Worm (Caenorhabditis elegans) whole organism, L2 larva: Measurements from ENCODE around the gene fbxa-104.

Source experiments
- C34F6.9 ChIP-seq: fragments of 150-350 bp; optimal IDR thresholded peaks from 2 replicates; lab custom pipeline; 2014; ENCODE audit warnings: missing biosample characterization, missing genetic modification characterization
- F13H6.1 ChIP-seq: sonication (generic microtip); optimal IDR thresholded peaks from 2 replicates; lab custom pipeline; 2016; ENCODE audit warnings: missing genetic modification characterization, missing compliant biosample characterization
- R02D3.7 ChIP-seq: fragments of 150-350 bp; optimal IDR thresholded peaks from 2 replicates; lab custom pipeline; 2014; ENCODE audit warnings: missing biosample characterization, missing genetic modification characterization
- Y55F3AM.14 ChIP-seq: fragments of 200-800 bp; sonication (Bioruptor generic); optimal IDR thresholded peaks from 2 replicates; lab custom pipeline; 2018; ENCODE audit warnings: mild to moderate bottlenecking, missing genetic modification characterization, missing compliant biosample characterization
- alr-1 ChIP-seq: fragments of 150-350 bp; optimal IDR thresholded peaks from 2 replicates; lab custom pipeline; 2014; ENCODE audit warnings: missing biosample characterization, missing genetic modification characterization
- ama-1 ChIP-seq: fragments of 150-350 bp; optimal IDR thresholded peaks from 2 replicates; lab custom pipeline; 2018; ENCODE audit warnings: inconsistent platforms
- blmp-1 ChIP-seq: sonication (generic microtip); optimal IDR thresholded peaks from 2 replicates; lab custom pipeline; 2017; ENCODE audit warnings: missing genetic modification characterization, mild to moderate bottlenecking, missing compliant biosample characterization, antibody characterized with exemption, moderate library complexity; ENCODE audit not compliant: insufficient read depth
- ceh-16 ChIP-seq: fragments of 150-350 bp; optimal IDR thresholded peaks from 2 replicates; lab custom pipeline; 2014; ENCODE audit warnings: missing biosample characterization, missing genetic modification characterization
- ceh-82 ChIP-seq: fragments of 150-350 bp; optimal IDR thresholded peaks from 2 replicates; lab custom pipeline; 2014; ENCODE audit warnings: missing biosample characterization, missing genetic modification characterization
- crh-2 ChIP-seq: sonication (generic microtip); optimal IDR thresholded peaks from 2 replicates; lab custom pipeline; 2017; ENCODE audit warnings: missing biosample characterization, missing genetic modification characterization
- dmd-4 ChIP-seq: sonication (generic microtip); optimal IDR thresholded peaks from 2 replicates; lab custom pipeline; 2017; ENCODE audit warnings: missing biosample characterization, missing genetic modification characterization
- egl-27 ChIP-seq: sonication (generic microtip); optimal IDR thresholded peaks from 3 replicates; lab custom pipeline; 2017; ENCODE audit warnings: missing biosample characterization, missing genetic modification reagents, missing genetic modification characterization
- fos-1 ChIP-seq: fragments of 150-350 bp; optimal IDR thresholded peaks from 2 replicates; lab custom pipeline; 2014; ENCODE audit warnings: missing biosample characterization, missing genetic modification characterization
- gmeb-1 ChIP-seq: fragments of 150-350 bp; optimal IDR thresholded peaks from 2 replicates; lab custom pipeline; 2014; ENCODE audit warnings: missing biosample characterization, missing genetic modification characterization
- lin-11 ChIP-seq: fragments of 150-350 bp; sonication (generic microtip); optimal IDR thresholded peaks from 2 replicates; lab custom pipeline; 2014; ENCODE audit warnings: missing biosample characterization, missing genetic modification characterization, inconsistent platforms, mixed read lengths
- lin-13 ChIP-seq: fragments of 150-350 bp; optimal IDR thresholded peaks from 2 replicates; lab custom pipeline; 2014; ENCODE audit warnings: missing biosample characterization, missing genetic modification reagents, missing genetic modification characterization
- lsy-2 ChIP-seq, 2 experiments: fragments of 150-350 bp in 1 of 2; sonication (generic microtip) in 1 of 2; optimal IDR thresholded peaks; 2 replicates each; lab custom pipeline; 2014 to 2017; ENCODE audit warnings: missing biosample characterization in 2 of 2, missing genetic modification characterization in 2 of 2
- mab-5 ChIP-seq: fragments of 150-350 bp; optimal IDR thresholded peaks from 2 replicates; lab custom pipeline; 2014; ENCODE audit warnings: missing biosample characterization, missing genetic modification characterization
- mbf-1 ChIP-seq: sonication (generic microtip); optimal IDR thresholded peaks from 2 replicates; lab custom pipeline; 2017; ENCODE audit warnings: missing biosample characterization, missing genetic modification characterization
- mdl-1 ChIP-seq, 2 experiments: fragments of 150-350 bp in 1 of 2; sonication (generic microtip) in 1 of 2; optimal IDR thresholded peaks; 2 replicates each; lab custom pipeline; 2017; ENCODE audit warnings: missing biosample characterization in 2 of 2, missing genetic modification characterization in 2 of 2
- nhr-10 ChIP-seq: sonication (generic microtip); optimal IDR thresholded peaks from 2 replicates; lab custom pipeline; 2017; ENCODE audit warnings: missing biosample characterization, missing genetic modification characterization
- nhr-11 ChIP-seq: fragments of 150-350 bp; optimal IDR thresholded peaks from 2 replicates; lab custom pipeline; 2014; ENCODE audit warnings: missing biosample characterization, missing genetic modification characterization
- nhr-12 ChIP-seq: fragments of 150-350 bp; optimal IDR thresholded peaks from 2 replicates; lab custom pipeline; 2014; ENCODE audit warnings: missing biosample characterization, missing genetic modification characterization
- nhr-129 ChIP-seq: fragments of 150-350 bp; optimal IDR thresholded peaks from 2 replicates; lab custom pipeline; 2014; ENCODE audit warnings: missing biosample characterization, missing genetic modification characterization
- nhr-21 ChIP-seq: fragments of 150-350 bp; optimal IDR thresholded peaks from 2 replicates; lab custom pipeline; 2014; ENCODE audit warnings: missing biosample characterization, missing genetic modification characterization
- nhr-25 ChIP-seq: fragments of 150-350 bp; sonication (generic microtip); optimal IDR thresholded peaks from 3 replicates; lab custom pipeline; 2014; ENCODE audit warnings: missing biosample characterization, missing genetic modification characterization
- peb-1 ChIP-seq: fragments of 150-350 bp; optimal IDR thresholded peaks from 2 replicates; lab custom pipeline; 2014; ENCODE audit warnings: missing biosample characterization, missing genetic modification characterization
- sem-4 ChIP-seq: fragments of 150-350 bp; optimal IDR thresholded peaks from 2 replicates; lab custom pipeline; 2014; ENCODE audit warnings: missing biosample characterization, missing genetic modification reagents, missing genetic modification characterization
- skn-1 ChIP-seq: sonication (generic microtip); optimal IDR thresholded peaks from 2 replicates; lab custom pipeline; 2017; ENCODE audit warnings: missing biosample characterization, missing genetic modification characterization
- sma-3 ChIP-seq: sonication (generic microtip); optimal IDR thresholded peaks from 2 replicates; lab custom pipeline; 2016; ENCODE audit warnings: missing genetic modification reagents, missing genetic modification characterization, missing compliant biosample characterization
- sma-9 ChIP-seq, 2 experiments: fragments of 150-350 bp in 1 of 2; sonication (generic microtip) in 1 of 2; optimal IDR thresholded peaks; 2 replicates each; lab custom pipeline; 2014 to 2016; ENCODE audit warnings: missing genetic modification characterization in 2 of 2, mild to moderate bottlenecking in 1 of 2, missing biosample characterization in 1 of 2, missing compliant biosample characterization in 1 of 2, missing genetic modification reagents in 1 of 2, moderate library complexity in 1 of 2
- snpc-4 ChIP-seq: fragments of 150-350 bp; optimal IDR thresholded peaks from 2 replicates; lab custom pipeline; 2014; ENCODE audit warnings: missing biosample characterization, missing genetic modification characterization
- unc-39 ChIP-seq: fragments of 150-350 bp; optimal IDR thresholded peaks from 2 replicates; lab custom pipeline; 2014; ENCODE audit warnings: missing biosample characterization, missing genetic modification characterization
- unc-55 ChIP-seq: fragments of 150-350 bp; sonication (generic microtip); optimal IDR thresholded peaks from 3 replicates; lab custom pipeline; 2014; ENCODE audit warnings: missing biosample characterization, missing genetic modification reagents, missing genetic modification characterization
- zag-1 ChIP-seq: fragments of 150-350 bp; optimal IDR thresholded peaks from 2 replicates; lab custom pipeline; 2014; ENCODE audit warnings: missing biosample characterization, missing genetic modification characterization
- ztf-1 ChIP-seq: fragments of 200-800 bp; sonication (Bioruptor generic); conservative IDR thresholded peaks from 2 replicates; pipeline ENCODE4 v1.3.6; 2022; ENCODE audit warnings: missing genetic modification characterization, missing compliant biosample characterization
- ztf-11 ChIP-seq: sonication (generic microtip); optimal IDR thresholded peaks from 2 replicates; lab custom pipeline; 2017; ENCODE audit warnings: missing biosample characterization, missing genetic modification characterization

The fbxa-104 gene

DNA sequence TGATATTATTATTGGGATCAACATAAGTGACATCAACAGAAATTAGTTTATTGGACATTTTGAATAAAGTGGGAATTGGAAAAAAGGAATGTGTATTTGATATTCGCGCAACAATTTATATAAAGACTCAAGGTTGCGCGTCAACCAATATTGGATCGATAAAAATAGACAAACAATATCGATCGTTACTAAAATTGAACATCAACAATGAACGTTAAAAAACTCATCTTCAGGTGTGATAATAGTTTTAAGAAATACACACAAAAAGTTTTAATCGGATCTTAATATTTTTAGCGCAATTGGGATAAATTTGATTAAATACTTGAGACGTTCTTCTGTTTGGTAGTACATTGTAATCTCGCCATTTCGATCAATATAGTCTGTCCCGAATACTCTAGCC is at the start of gene fbxa-104:
Gene fbxa-104 (minus strand): TSS at position 83 of the 400 bp plus-strand sequence.
- TF ChIP-seq zag-1 (no peak), nhr-129 (tag; lab: Kevin White, UChicago) (no peak), nhr-11 (tag; lab: Kevin White, UChicago) (no peak), ztf-1 (GFP tag; lab: Robert Waterston, UW) (no peak), snpc-4 (no peak), ztf-11 (tag; lab: Kevin White, UChicago) (no peak), sma-3 (GFP tag; lab: Kevin White, UChicago) (no peak), nhr-12 (tag; lab: Kevin White, UChicago) (no peak), blmp-1 (tag; lab: Kevin White, UChicago) (no peak), peb-1 (no peak), ceh-16 (no peak), alr-1 (no peak)

DNA sequence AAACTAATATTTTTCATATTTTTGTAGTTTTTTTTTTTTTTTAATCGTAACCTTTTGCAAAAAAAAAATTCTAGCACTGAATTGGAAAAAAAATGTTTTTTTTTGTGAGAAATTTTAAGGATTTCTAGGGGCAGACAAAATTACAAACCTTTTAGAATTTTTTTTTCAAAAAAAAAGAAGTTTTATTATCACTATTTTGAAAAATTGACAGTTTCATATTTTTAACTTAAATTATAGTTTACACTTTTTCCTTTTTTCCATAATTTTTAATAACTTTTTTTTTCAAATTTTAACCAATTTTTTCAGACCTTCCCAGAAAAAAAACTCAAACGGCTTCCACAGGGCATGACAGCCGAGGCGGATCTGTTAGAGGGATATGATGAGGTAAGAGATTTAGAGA is 47.5 kb upstream of the fbxa-104 start, which contains the start of gene dpf-1:
Gene dpf-1 (plus strand): TSS at position 301 of the 400 bp plus-strand sequence.
- TF ChIP-seq fos-1 (tag; lab: Kevin White, UChicago) (no peak), R02D3.7 (tag; lab: Kevin White, UChicago) (no peak), ama-1 (lab: Kevin White, UChicago) (no peak), nhr-12 (tag; lab: Kevin White, UChicago) (no peak), nhr-25 (no peak), skn-1 (no peak), Y55F3AM.14 (no peak)

DNA sequence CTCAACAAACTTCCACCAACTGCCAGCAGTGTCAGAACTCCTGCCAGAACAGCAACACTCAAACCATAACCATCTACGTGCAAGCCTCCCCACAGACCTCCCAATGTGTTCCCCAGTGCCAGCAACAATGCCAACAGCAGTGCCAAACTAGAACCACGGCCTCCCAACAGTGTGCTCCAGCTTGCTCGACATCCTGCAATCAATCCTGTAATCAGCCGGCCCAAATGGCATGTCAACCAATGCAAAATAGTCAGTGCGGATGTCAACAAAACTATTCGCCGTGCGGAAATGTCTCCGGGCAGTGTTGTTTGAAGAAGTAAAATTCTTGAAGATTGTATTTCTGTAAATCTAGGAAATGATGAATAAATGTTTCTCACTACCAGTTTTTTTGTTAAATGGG is 43.2 kb upstream of the fbxa-104 start:
- no peak for TF ChIP-seq F13H6.1 (tag; lab: Kevin White, UChicago)

DNA sequence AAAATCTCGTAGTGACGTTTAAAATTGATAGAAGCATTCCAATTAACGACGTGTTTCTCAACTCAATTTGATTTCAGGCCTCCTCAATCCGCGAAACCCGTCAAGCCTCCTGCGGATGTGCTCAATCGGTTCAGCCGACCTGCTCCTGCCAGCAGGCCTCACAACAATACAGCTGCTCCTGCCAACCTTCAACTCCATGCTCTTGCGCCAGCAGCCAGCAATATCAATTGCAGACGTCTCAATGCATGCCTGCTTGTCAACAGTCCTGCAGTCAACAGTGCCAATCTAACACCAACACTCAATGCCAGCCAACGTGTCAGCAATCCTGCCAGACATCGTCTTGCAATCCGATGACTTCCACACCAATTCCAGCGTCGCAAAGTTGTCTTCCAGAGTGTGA is 42.5 kb upstream of the fbxa-104 start:
- TF ChIP-seq nhr-21 (tag; lab: Kevin White, UChicago) = no peak
- no peak for TF ChIP-seq unc-55 (GFP tag; lab: Kevin White, UChicago)
- no peak for TF ChIP-seq sem-4
- no peak for TF ChIP-seq C34F6.9 (tag; lab: Kevin White, UChicago)
- TF ChIP-seq sma-9 (GFP tag; optimal IDR thresholded peaks at IDR 0.05; lab: Kevin White, UChicago) = no peak
- no peak for TF ChIP-seq sma-9 (tag; optimal IDR thresholded peaks at IDR 0.05; lab: Kevin White, UChicago)

DNA sequence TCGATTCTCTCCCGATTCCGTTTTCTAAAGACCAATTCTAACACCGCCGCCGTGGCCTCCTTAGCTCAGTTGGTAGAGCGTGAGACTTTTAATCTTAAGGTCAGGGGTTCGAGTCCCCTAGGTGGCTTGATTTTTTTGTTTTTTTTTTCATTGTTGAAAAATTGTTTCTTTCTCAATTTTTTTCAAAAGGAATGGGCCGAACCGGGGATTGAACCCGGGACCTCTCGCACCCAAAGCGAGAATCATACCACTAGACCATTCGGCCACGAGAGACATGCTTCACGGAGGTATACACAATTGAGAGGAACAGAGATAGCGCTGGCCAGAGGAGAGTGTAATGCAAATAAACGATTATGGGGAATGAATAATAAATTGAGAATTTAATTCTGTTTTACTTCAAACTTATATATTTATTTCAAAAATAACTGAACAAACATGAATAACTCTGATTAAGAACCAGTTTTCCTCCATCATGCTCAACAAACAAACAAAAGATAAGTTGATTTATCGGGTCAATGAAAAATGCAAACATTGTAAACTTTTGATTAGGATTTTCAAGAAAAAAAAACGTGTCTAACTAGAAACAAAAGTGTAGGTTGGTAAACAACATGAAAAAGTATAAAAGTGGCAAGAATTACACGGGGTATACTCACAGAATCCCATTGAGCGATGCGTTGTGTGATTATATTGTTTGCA is 41.7 kb upstream of the fbxa-104 start, which contains the start of gene pqn-71:
Gene pqn-71 (plus strand): TSS at position 646 of the 696 bp plus-strand sequence.
- TF ChIP-seq nhr-11 (tag; lab: Kevin White, UChicago) (peak; percentile 65), unc-55 (GFP tag; lab: Kevin White, UChicago) (peak; percentile 69), R02D3.7 (tag; lab: Kevin White, UChicago) (no peak), mdl-1 (tag; optimal IDR thresholded peaks at IDR 0.05; lab: Kevin White, UChicago) (peak; percentile 11 to 76), F13H6.1 (tag; lab: Kevin White, UChicago) (peak; percentile 74), ztf-1 (GFP tag; lab: Robert Waterston, UW) (no peak), mbf-1 (tag; lab: Kevin White, UChicago) (peak; percentile 10), fos-1 (tag; lab: Kevin White, UChicago) (peak; percentile 94), lin-13 (GFP tag; lab: Kevin White, UChicago) (peak; percentile 74), ceh-82 (tag; lab: Kevin White, UChicago) (peak; percentile 16), sma-3 (GFP tag; lab: Kevin White, UChicago) (peak; percentile 91), snpc-4 (peak; percentile 58), dmd-4 (tag; lab: Kevin White, UChicago) (no peak), mab-5 (tag; lab: Kevin White, UChicago) (peak; percentile 46), C34F6.9 (tag; lab: Kevin White, UChicago) (peak; percentile 52), zag-1 (peak; percentile 57), nhr-12 (tag; lab: Kevin White, UChicago) (no peak), lsy-2 (tag; optimal IDR thresholded peaks at IDR 0.05; lab: Kevin White, UChicago) (peak; percentile 71 to 85), sem-4 (peak; percentile 63), nhr-10 (peak; percentile 26), lin-11 (tag; lab: Kevin White, UChicago) (peak; percentile 66), gmeb-1 (tag; lab: Kevin White, UChicago) (peak; percentile 81), egl-27 (peak; percentile 80), nhr-129 (tag; lab: Kevin White, UChicago) (peak; percentile 69), sma-9 (GFP tag; optimal IDR thresholded peaks at IDR 0.05; lab: Kevin White, UChicago) (peak; percentile 74), sma-9 (tag; optimal IDR thresholded peaks at IDR 0.05; lab: Kevin White, UChicago) (no peak), crh-2 (tag; lab: Kevin White, UChicago) (peak; percentile 91), skn-1 (no peak), unc-39 (tag; lab: Kevin White, UChicago) (no peak), Y55F3AM.14 (peak; percentile 79), nhr-21 (tag; lab: Kevin White, UChicago) (peak; percentile 82), alr-1 (peak; percentile 8)
